Worm (Caenorhabditis elegans): ENCODE results near the gene grd-5.
A peak's percentile ranks its signal among the peaks of the same experiment; 100 is the strongest.

grd-5 gene

DNA sequence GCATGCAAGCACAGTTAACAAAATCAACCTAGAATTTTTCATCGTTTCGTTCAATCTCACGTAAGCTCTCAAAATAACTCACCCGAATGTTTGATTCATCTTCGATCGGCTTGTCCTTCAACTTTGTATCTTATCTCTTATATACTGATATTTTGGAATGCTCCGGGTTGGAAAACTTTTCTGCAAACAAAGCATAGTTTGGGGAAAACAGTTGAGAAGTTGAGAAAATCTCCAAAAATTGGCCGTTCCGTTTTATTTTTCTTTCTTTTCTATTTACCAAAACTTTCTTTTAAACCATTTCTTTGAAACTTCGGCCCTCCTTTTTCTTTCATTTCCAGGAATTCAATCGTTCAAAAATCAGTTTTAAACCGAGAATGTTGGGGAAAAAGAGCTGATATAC lies 16.2 kb upstream of the grd-5 start, which contains the start of gene F41E6.15:
TSS of gene F41E6.15 (minus strand) at position 101 of the 400 bp plus-strand sequence.
- TF ChIP-seq him-1 (tag; optimal IDR thresholded peaks at IDR 0.05), result no peak
- no peak for TF ChIP-seq W03F9.2 (tag; optimal IDR thresholded peaks at IDR 0.05)
- no peak for TF ChIP-seq dao-5 (tag; optimal IDR thresholded peaks at IDR 0.05)

DNA sequence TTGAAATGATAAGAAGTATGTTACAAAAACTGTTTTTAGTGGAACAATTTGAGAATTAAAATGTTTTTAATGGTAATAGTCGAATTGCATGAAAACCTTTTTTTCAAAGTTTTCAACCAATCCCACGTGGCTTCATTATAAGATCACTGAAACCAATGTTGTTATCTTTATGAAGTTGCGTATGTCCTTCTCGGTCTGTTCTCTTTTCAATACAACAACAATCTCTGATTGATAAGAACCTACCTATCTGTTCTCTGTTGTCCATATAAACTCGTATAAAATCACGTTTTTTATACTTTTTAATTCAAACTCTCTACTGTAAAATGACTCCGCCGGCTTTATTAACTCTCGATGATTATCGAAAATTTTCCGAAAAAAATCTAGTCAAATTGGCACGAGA lies 15.6 kb upstream of the grd-5 start, which contains the start of gene F41E6.5:
TSS of gene F41E6.5 (plus strand) at position 209 of the 400 bp plus-strand sequence.
- TF ChIP-seq W03F9.2 (tag; optimal IDR thresholded peaks at IDR 0.05) (no peak), him-1 (tag; optimal IDR thresholded peaks at IDR 0.05) (no peak), dao-5 (tag; optimal IDR thresholded peaks at IDR 0.05) (no peak)

DNA sequence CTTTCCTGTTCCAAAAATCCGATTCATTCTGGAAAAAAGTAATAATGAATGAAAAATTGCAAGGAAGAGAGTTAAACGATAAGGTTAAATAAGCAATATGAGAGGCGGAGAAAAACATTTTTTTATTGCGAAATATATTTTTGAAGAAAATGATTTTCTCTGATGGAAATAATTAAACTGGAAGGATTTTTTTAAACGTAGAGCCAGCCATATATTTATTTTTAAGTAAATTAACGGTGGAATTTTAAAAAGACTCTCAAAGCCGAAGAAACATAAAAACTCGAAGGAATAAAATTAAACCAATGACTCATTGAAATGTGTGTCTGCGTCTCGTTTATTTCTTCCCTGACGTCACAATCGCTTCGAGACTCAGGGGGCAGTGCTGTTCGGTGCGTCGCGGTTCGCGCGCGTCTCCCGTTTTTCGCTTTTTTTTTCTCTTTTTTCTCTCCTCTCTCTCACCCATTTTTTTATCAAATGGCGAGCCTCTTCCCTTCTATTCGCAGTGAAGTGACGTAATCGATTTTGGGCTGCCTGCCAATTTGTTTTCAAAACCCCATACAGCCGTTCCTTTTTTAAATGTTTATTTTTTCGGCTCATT lies 12.6 kb upstream of the grd-5 start, which contains the start of gene vps-60:
TSS of gene vps-60 (minus strand) at position 30 of the 598 bp plus-strand sequence.
- TF ChIP-seq dao-5 (tag; optimal IDR thresholded peaks at IDR 0.05) (no peak), W03F9.2 (tag; optimal IDR thresholded peaks at IDR 0.05) (peak; percentile 94), him-1 (tag; optimal IDR thresholded peaks at IDR 0.05) (peak; percentile 81)

DNA sequence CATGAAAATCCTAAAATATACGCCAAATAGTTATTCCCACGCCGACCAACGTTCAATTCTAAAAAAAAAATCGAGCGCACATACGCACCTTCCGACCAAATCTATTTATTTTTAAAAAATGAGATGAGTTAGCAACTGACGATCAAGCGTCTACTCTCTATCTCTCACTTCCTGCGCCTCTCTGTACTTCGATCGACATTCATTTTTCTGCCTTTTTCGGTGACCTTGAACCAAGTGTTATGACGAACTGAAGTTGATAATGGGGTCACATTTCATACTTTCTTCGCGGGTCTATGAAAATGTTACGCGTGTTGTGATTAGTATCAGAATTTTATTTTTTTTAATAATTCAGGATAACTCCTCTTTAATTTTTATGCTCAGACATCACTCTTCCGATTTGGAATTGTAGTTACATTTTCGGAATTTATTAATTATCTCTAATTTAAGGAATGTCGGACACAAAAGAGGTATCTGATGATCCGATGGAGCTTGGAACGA lies 11.4 kb upstream of the grd-5 start, which contains the start of gene smk-1:
TSS of gene smk-1 (plus strand) at position 448 of the 498 bp plus-strand sequence.
- no peak for TF ChIP-seq dao-5 (tag; optimal IDR thresholded peaks at IDR 0.05)
- no peak for TF ChIP-seq him-1 (tag; optimal IDR thresholded peaks at IDR 0.05)
- no peak for TF ChIP-seq W03F9.2 (tag; optimal IDR thresholded peaks at IDR 0.05)

DNA sequence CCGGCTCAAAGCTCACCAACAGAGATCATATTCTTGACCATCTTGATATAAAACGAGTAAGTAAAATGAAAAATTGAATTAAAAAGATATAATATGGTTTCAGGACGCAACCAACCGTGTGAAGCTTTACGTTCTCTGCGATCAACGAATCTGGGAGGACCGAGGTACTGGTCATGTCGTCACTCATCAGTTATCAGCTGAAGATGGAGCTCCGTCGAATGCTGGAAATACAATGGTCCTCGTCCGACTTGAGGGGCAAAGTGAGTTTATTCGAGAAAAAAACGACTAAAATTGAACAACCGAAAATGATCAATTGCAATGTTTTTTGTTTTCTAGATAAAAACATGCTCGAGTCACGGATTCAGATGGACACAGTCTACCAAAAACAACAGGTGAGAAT lies 10.3 kb upstream of the grd-5 start:
- TF ChIP-seq dao-5 (tag; optimal IDR thresholded peaks at IDR 0.05) (no peak), W03F9.2 (tag; optimal IDR thresholded peaks at IDR 0.05) (no peak), him-1 (tag; optimal IDR thresholded peaks at IDR 0.05) (no peak)

DNA sequence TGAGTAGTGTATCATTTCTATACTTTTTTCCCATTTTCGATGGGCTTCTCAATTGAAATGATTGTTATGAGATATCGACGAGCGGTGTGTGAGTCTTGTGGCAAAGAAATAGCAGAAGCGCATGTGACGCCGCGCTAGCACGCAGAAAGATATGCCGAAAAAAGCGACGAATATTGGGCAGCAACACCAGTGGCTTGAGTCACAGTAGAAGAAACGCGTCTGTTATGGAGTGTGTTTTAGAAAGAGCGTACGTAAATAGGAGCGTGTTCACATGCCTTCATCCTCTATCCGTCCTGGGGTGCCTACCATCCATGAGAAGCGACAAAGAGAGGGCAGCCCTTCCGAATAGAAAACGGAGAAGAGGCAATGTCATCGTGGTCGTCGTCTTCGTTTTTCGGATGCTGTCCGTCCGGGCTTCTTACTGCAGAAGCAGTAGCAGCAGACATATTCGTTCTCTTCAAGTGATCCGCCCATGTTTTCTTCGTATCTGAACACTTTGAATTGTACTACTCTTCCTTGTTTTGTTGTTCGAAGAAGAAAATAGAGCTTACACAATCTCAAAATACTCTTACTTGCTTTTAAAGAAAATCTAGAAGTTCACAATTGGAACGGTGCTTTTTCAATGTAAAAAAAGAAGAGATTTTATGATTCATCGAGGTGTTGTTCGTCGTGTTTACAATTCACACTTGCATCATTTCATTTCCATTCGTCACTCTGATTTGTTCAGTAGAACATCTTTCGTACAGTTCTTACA lies 8.9 kb upstream of the grd-5 start:
- TF ChIP-seq W03F9.2 (tag; optimal IDR thresholded peaks at IDR 0.05) (no peak), dao-5 (tag; optimal IDR thresholded peaks at IDR 0.05) (no peak), him-1 (tag; optimal IDR thresholded peaks at IDR 0.05) (no peak)

DNA sequence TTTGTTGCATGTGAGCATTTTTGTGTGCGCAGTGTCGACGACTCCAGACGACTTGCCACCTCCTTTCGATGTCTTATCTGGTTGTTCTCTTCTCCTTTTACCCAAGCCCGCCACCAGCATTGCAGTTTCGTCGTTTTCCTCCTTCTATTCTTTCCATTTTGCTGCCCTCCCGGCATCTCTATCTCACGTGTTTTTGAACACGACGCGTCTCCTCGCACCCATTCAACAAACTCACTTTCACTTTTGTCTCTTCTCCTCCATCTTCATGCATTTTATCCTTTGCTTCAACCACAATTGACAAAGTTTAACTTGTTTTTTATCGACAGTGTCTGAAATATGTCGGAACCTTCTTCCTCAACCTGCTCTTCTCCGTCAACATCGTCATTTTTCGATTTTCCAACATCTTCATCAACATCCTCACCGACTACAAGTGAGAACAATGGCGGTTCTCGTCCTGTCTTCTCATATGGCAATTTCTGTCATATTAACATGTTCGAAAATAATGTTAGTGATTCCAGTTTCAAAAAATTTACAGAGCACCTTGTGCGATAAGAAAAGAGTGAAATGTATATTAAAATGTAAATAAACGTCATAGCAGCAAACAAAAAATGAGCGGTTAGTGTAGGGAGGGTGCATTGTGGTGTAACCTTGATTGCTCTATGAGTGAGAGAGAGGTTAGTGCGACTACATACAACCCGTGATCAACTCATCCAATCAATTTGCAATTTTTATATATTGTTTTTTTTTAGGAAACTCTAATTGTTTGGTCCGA lies 8.0 kb upstream of the grd-5 start, which contains the start of gene fip-4:
TSS of gene fip-4 (minus strand) at position 636 of the 772 bp plus-strand sequence.
- TF ChIP-seq W03F9.2 (tag; optimal IDR thresholded peaks at IDR 0.05), result no peak
- TF ChIP-seq dao-5 (tag; optimal IDR thresholded peaks at IDR 0.05), result no peak
- no peak for TF ChIP-seq him-1 (tag; optimal IDR thresholded peaks at IDR 0.05)

DNA sequence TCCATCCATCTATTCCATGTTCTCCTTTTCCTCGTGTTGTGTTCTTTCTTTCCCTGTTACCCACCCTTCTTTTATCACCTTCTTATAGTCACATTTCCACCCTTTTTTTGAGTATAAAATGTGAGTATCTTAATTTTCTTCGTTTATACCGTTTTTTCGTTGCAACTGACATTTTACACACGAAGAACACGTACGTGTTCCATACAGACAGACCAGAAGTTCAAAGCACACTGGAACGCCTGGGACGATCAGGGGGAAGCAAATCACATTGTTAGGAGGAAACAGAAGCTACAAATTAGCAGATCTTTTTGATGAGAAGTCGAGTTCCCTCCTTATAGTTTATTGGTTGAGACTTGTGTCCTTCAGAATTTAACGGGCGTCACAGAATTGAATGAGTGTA lies 3.1 kb upstream of the grd-5 start:
- TF ChIP-seq W03F9.2 (tag; optimal IDR thresholded peaks at IDR 0.05), result no peak
- no peak for TF ChIP-seq dao-5 (tag; optimal IDR thresholded peaks at IDR 0.05)
- no peak for TF ChIP-seq him-1 (tag; optimal IDR thresholded peaks at IDR 0.05)

DNA sequence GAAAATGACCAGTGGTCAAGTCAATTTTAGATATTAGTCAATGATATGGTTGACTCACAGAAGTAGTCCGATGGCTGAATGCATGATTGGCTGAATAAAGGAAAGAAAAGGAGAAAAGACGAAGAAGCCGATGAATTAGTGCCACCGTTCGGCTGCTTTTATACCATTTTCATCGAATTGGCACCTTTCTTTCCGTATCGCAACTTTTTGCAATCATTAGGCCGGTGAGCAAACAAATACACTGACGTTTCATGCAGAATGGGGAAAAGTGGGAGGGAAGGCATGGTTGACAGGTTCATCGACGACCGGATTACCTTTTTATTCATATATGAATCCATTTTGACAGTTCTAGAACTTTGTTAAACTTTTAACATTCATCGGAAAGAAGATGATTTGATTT lies 2.4 kb downstream of the grd-5 start, which contains the start of gene idpc-2:
TSS of gene idpc-2 (minus strand) at position 101 of the 400 bp plus-strand sequence.
- no peak for TF ChIP-seq him-1 (tag; optimal IDR thresholded peaks at IDR 0.05)
- TF ChIP-seq W03F9.2 (tag; optimal IDR thresholded peaks at IDR 0.05), result no peak
- TF ChIP-seq dao-5 (tag; optimal IDR thresholded peaks at IDR 0.05), result no peak

DNA sequence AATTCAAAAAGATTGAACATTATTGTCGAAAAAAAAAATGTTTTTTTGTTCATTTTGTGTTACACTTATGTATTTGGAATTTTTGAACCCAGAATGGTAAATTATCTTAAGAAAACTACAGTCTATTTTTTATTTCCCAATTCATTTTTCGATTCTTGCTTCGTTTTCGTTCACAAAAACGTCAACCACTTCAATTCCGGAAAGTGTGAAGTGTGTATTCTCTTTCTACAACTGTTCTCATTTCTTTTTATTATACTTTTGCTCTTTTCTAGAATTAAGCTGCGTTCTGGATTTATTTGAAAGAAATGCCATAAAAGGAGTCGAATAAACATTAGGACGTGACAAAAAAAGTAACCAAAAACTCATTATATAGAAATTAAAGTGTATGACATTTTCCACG lies 3.5 kb downstream of the grd-5 start, which contains the start of gene F41E6.1:
TSS of gene F41E6.1 (plus strand) at position 301 of the 400 bp plus-strand sequence.
- TF ChIP-seq W03F9.2 (tag; optimal IDR thresholded peaks at IDR 0.05), result no peak
- no peak for TF ChIP-seq him-1 (tag; optimal IDR thresholded peaks at IDR 0.05)
- TF ChIP-seq dao-5 (tag; optimal IDR thresholded peaks at IDR 0.05), result no peak

DNA sequence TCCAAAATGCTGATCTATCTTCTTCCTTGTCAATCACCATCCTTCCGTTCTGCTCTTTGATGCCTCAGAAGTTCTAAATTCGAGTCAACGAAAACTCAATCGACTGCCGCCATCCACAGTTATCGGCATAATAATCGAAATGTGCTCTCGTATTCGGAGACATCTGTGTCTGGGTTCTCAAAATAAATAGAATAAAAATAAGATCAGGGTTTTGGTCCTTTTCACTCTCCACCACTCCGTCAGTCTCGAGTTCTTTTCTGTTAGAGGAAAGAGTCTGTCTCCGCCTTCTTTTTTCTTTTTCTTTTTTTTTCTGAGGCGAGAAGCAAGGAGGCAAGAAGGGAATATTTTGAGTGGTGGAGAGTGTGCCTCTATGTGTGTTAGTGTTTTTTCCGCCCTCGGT lies 4.9 kb downstream of the grd-5 start, which contains the start of gene F41E6.17:
TSS of gene F41E6.17 (plus strand) at position 348 of the 400 bp plus-strand sequence.
- no peak for TF ChIP-seq W03F9.2 (tag; optimal IDR thresholded peaks at IDR 0.05)
- TF ChIP-seq dao-5 (tag; optimal IDR thresholded peaks at IDR 0.05), result no peak
- no peak for TF ChIP-seq him-1 (tag; optimal IDR thresholded peaks at IDR 0.05)

DNA sequence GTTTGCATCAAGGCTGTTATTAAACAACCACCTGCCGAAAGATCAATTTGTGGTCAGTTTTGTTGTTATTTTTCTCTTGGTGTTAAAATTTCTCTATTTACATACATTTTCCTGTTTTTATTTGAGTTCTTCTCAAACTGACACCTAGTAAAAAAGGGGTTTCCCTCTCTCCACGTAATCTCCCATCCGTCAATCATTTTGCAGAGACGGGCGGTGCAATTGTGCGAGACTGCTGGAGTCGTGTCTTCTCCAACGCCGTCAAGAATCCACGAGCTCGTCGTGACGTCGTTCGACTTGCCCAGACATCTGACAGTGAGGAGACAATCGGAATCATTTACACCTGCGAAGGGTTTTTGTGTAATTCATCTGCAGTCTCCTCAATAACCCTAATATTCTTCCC lies 7.6 kb downstream of the grd-5 start:
- TF ChIP-seq W03F9.2 (tag; optimal IDR thresholded peaks at IDR 0.05) (no peak), him-1 (tag; optimal IDR thresholded peaks at IDR 0.05) (no peak), dao-5 (tag; optimal IDR thresholded peaks at IDR 0.05) (no peak)

DNA sequence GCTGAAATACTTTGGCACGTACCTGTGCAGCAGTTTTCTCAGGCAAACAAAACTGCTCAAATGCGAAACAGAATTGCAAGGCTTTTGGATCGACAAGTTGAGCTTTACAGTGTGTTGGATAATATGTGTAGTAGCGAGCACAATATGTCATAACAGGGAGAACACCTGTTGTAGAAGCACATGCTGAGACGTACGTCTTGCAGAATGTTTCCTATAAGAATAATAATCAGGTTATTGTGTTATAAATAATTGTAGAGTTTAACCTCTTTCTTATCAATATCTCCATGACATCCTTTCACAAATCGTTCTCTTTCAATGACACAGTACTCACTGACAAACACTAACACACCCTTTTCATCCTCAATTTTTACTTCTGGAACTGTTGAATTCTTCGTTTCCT lies 8.7 kb downstream of the grd-5 start:
- no peak for TF ChIP-seq W03F9.2 (tag; optimal IDR thresholded peaks at IDR 0.05)
